Worm (Caenorhabditis elegans): ENCODE measurements around the gene ugt-38.

DNA sequence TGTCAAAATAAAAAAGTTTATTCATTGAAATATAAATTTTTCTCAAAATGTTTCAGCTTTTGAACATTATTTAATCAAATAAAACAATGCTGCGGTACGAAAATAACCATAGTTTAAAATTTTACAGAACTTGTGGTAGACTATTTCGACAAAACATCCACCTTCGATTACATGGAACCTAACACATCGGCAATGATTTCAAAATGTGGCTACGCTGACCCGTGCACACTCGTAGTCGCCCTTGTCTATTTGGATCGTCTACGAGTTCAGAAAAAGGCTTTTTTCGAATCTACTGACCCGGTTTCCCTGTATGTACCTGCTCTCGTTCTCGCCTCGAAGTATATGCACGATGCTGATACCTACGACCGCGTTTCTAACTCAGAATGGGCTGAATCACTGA is 49.8 kb upstream of the ugt-38 start:
- TF ChIP-seq nhr-28 (tag; optimal IDR thresholded peaks at IDR 0.05) (no peak), snpc-4 (tag; optimal IDR thresholded peaks at IDR 0.05) (no peak), ZK546.5 (tag; optimal IDR thresholded peaks at IDR 0.05) (no peak), daf-12 (tag; optimal IDR thresholded peaks at IDR 0.05) (no peak), mdl-1 (tag; optimal IDR thresholded peaks at IDR 0.05) (no peak), unc-62 (GFP tag; optimal IDR thresholded peaks at IDR 0.05) (no peak), nhr-11 (tag; optimal IDR thresholded peaks at IDR 0.05) (no peak), ceh-28 (tag; optimal IDR thresholded peaks at IDR 0.05) (no peak), elt-3 (tag; optimal IDR thresholded peaks at IDR 0.05) (no peak), skn-1 (tag; optimal IDR thresholded peaks at IDR 0.05) (no peak)
